Fruit fly (Drosophila melanogaster) whole organism, embryonic: ENCODE data around the gene CAH9.

Experiments
- Bdp1 ChIP-seq: fragments of 200-800 bp; sonication (Bioruptor generic); optimal IDR thresholded peaks from 3 replicates; lab custom pipeline; 2016; ENCODE audit warnings: missing biosample characterization, missing genetic modification characterization
- CG12769 ChIP-seq: fragments of 200-800 bp; sonication (Bioruptor generic); optimal IDR thresholded peaks from 2 replicates; lab custom pipeline; 2019; ENCODE audit warnings: missing biosample characterization, mild to moderate bottlenecking, missing genetic modification characterization, moderate library complexity
- CG13624 ChIP-seq: fragments of 200-800 bp; sonication (Bioruptor generic); optimal IDR thresholded peaks from 2 replicates; lab custom pipeline; 2016; ENCODE audit warnings: missing biosample characterization, missing genetic modification characterization
- CG14050 ChIP-seq: fragments of 200-800 bp; sonication (Bioruptor generic); IDR thresholded peaks from 3 replicates; pipeline ENCODE4 v1.3.6; 2022; ENCODE audit warnings: missing biosample characterization, missing genetic modification characterization
- CG14710 ChIP-seq: fragments of 200-800 bp; sonication (Bioruptor generic); optimal IDR thresholded peaks from 3 replicates; lab custom pipeline; 2019; ENCODE audit warnings: missing biosample characterization, mild to moderate bottlenecking, missing genetic modification characterization, moderate library complexity
- CG15479 ChIP-seq: fragments of 200-800 bp; sonication (Bioruptor generic); optimal IDR thresholded peaks from 3 replicates; lab custom pipeline; 2019; ENCODE audit warnings: missing biosample characterization, mild to moderate bottlenecking, missing genetic modification characterization, moderate library complexity
- CG17328 ChIP-seq: fragments of 200-800 bp; sonication (Bioruptor generic); IDR thresholded peaks from 2 replicates; pipeline ENCODE4 v1.3.6; 2022; ENCODE audit warnings: missing biosample characterization, missing genetic modification characterization
- CG18764 ChIP-seq: fragments of 200-800 bp; sonication (Bioruptor generic); optimal IDR thresholded peaks from 3 replicates; lab custom pipeline; 2016; ENCODE audit warnings: missing biosample characterization, missing genetic modification characterization
- CG2116 ChIP-seq: fragments of 200-800 bp; sonication (Bioruptor generic); optimal IDR thresholded peaks from 3 replicates; lab custom pipeline; 2018; ENCODE audit warnings: missing biosample characterization, mild to moderate bottlenecking, missing genetic modification characterization
- CG30403 ChIP-seq: fragments of 200-800 bp; sonication (Bioruptor generic); optimal IDR thresholded peaks from 3 replicates; lab custom pipeline; 2016; ENCODE audit warnings: missing biosample characterization, missing genetic modification characterization
- CG31224 ChIP-seq: fragments of 200-800 bp; sonication (Bioruptor generic); IDR thresholded peaks from 2 replicates; pipeline ENCODE4 v1.3.6; 2022; ENCODE audit warnings: missing biosample characterization, missing genetic modification characterization
- CG3163 ChIP-seq: fragments of 200-800 bp; sonication (Bioruptor generic); optimal IDR thresholded peaks from 3 replicates; lab custom pipeline; 2016; ENCODE audit warnings: missing biosample characterization, missing genetic modification characterization
- CG4282 ChIP-seq: fragments of 200-800 bp; sonication (Bioruptor generic); optimal IDR thresholded peaks from 2 replicates; lab custom pipeline; 2016; ENCODE audit warnings: missing biosample characterization, missing genetic modification characterization
- CG4360 ChIP-seq: fragments of 200-800 bp; sonication (Bioruptor generic); IDR thresholded peaks from 2 replicates; pipeline ENCODE4 v1.3.6; 2022; ENCODE audit warnings: missing biosample characterization, missing genetic modification characterization
- CG43689 ChIP-seq: fragments of 200-800 bp; sonication (Bioruptor generic); IDR thresholded peaks from 2 replicates; pipeline ENCODE4 v1.3.6; 2022; ENCODE audit warnings: missing biosample characterization, missing genetic modification characterization
- CG6791 ChIP-seq: fragments of 200-800 bp; sonication (Bioruptor generic); IDR thresholded peaks from 3 replicates; pipeline ENCODE4 v1.3.6; 2022; ENCODE audit warnings: missing biosample characterization, missing genetic modification characterization; ENCODE audit not compliant: partially characterized antibody
- CG7963 ChIP-seq: fragments of 200-800 bp; sonication (Bioruptor generic); IDR thresholded peaks from 3 replicates; pipeline ENCODE4 v1.3.6; 2022; ENCODE audit warnings: missing biosample characterization, missing genetic modification characterization; ENCODE audit not compliant: partially characterized antibody
- CG8765 ChIP-seq: fragments of 200-800 bp; sonication (Bioruptor generic); IDR thresholded peaks from 2 replicates; pipeline ENCODE4 v1.3.6; 2022; ENCODE audit warnings: missing biosample characterization, missing genetic modification characterization
- Deaf1 ChIP-seq: fragments of 200-800 bp; optimal IDR thresholded peaks from 3 replicates; lab custom pipeline; 2019; ENCODE audit warnings: missing biosample characterization, mild to moderate bottlenecking, missing genetic modification characterization, moderate library complexity
- Dip3 ChIP-seq: fragments of 200-800 bp; sonication (Bioruptor generic); optimal IDR thresholded peaks from 3 replicates; lab custom pipeline; 2016; ENCODE audit warnings: missing biosample characterization, missing genetic modification characterization
- Fer3 ChIP-seq: fragments of 200-800 bp; sonication (Bioruptor generic); optimal IDR thresholded peaks from 2 replicates; lab custom pipeline; 2018; ENCODE audit warnings: missing biosample characterization, mild to moderate bottlenecking, missing genetic modification characterization, moderate library complexity
- Hr51 ChIP-seq, 2 experiments: fragments of 200-800 bp; sonication (Bioruptor generic); optimal IDR thresholded peaks; 2 replicates in 1 of 2; 3 replicates in 1 of 2; lab custom pipeline; 2016 to 2018; ENCODE audit warnings: missing biosample characterization in 2 of 2, missing genetic modification characterization in 2 of 2, mild to moderate bottlenecking in 1 of 2, moderate library complexity in 1 of 2
- Hsf ChIP-seq: fragments of 200-800 bp; sonication (Bioruptor generic); optimal IDR thresholded peaks from 3 replicates; lab custom pipeline; 2016; ENCODE audit warnings: missing biosample characterization, missing genetic modification characterization
- Kr ChIP-seq: fragments of 200-800 bp; sonication (Bioruptor generic); optimal IDR thresholded peaks from 2 replicates; lab custom pipeline; 2017; ENCODE audit warnings: missing biosample characterization, mild to moderate bottlenecking, missing genetic modification characterization
- Meics ChIP-seq: fragments of 200-800 bp; sonication (Bioruptor generic); optimal IDR thresholded peaks from 2 replicates; lab custom pipeline; 2017; ENCODE audit warnings: missing biosample characterization, mild to moderate bottlenecking, missing genetic modification characterization
- Optix ChIP-seq: fragments of 200-800 bp; sonication (Bioruptor generic); IDR thresholded peaks from 3 replicates; pipeline ENCODE4 v1.3.6; 2022; ENCODE audit warnings: missing biosample characterization, missing genetic modification characterization
- Side ChIP-seq: fragments of 200-800 bp; sonication (Bioruptor generic); optimal IDR thresholded peaks from 2 replicates; lab custom pipeline; 2016; ENCODE audit warnings: missing biosample characterization, missing genetic modification characterization
- Trl ChIP-seq, 3 experiments: fragments of >200 bp in 2 of 3; fragments of 200-800 bp in 1 of 3; sonication (Bioruptor generic) in 1 of 3; optimal IDR thresholded peaks; 2 replicates in 1 of 3; 3 replicates in 2 of 3; lab custom pipeline; 2016 to 2017; ENCODE audit warnings: missing biosample characterization in 1 of 3, missing genetic modification characterization in 1 of 3
- abd-A ChIP-seq: fragments of 200-800 bp; sonication (Bioruptor generic); optimal IDR thresholded peaks from 3 replicates; lab custom pipeline; 2019; ENCODE audit warnings: missing biosample characterization, mild to moderate bottlenecking, missing genetic modification characterization, moderate library complexity
- caup ChIP-seq: fragments of 200-800 bp; sonication (Bioruptor generic); optimal IDR thresholded peaks from 3 replicates; lab custom pipeline; 2017; ENCODE audit warnings: missing biosample characterization, mild to moderate bottlenecking, missing genetic modification characterization, moderate library complexity; ENCODE audit not compliant: severe bottlenecking
- chn ChIP-seq: fragments of 200-800 bp; sonication (Bioruptor generic); optimal IDR thresholded peaks from 2 replicates; lab custom pipeline; 2016; ENCODE audit warnings: missing biosample characterization, missing genetic modification characterization
- dmrt11E ChIP-seq: fragments of 200-800 bp; sonication (Bioruptor generic); optimal IDR thresholded peaks from 3 replicates; lab custom pipeline; 2018; ENCODE audit warnings: missing biosample characterization, mild to moderate bottlenecking, missing genetic modification characterization, moderate library complexity
- ems ChIP-seq: fragments of 200-800 bp; sonication (Bioruptor generic); optimal IDR thresholded peaks from 3 replicates; lab custom pipeline; 2016; ENCODE audit warnings: missing biosample characterization, missing genetic modification characterization
- gro ChIP-seq: fragments of 200-800 bp; sonication (Bioruptor generic); optimal IDR thresholded peaks from 2 replicates; lab custom pipeline; 2016; ENCODE audit warnings: missing biosample characterization, missing genetic modification characterization
- gsb-n ChIP-seq: fragments of 200-800 bp; sonication (Bioruptor generic); optimal IDR thresholded peaks from 3 replicates; lab custom pipeline; 2018; ENCODE audit warnings: missing biosample characterization, mild to moderate bottlenecking, missing genetic modification characterization
- hth ChIP-seq: fragments of >200 bp; optimal IDR thresholded peaks from 2 replicates; lab custom pipeline; 2017; ENCODE audit warnings: inconsistent platforms
- klu ChIP-seq: fragments of 200-800 bp; sonication (Bioruptor generic); IDR thresholded peaks from 2 replicates; pipeline ENCODE4 v1.3.6; 2022; ENCODE audit warnings: missing biosample characterization, missing genetic modification characterization
- knrl ChIP-seq: fragments of 200-800 bp; sonication (Bioruptor generic); IDR thresholded peaks from 3 replicates; pipeline ENCODE4 v1.3.6; 2022; ENCODE audit warnings: missing biosample characterization, missing genetic modification characterization; ENCODE audit not compliant: partially characterized antibody
- maf-S ChIP-seq: fragments of 200-800 bp; sonication (Bioruptor generic); optimal IDR thresholded peaks from 2 replicates; lab custom pipeline; 2016; ENCODE audit warnings: missing biosample characterization, missing genetic modification characterization
- mld ChIP-seq: fragments of 200-800 bp; sonication (Bioruptor generic); IDR thresholded peaks from 3 replicates; pipeline ENCODE4 v1.3.6; 2022; ENCODE audit warnings: missing biosample characterization, missing genetic modification characterization; ENCODE audit not compliant: partially characterized antibody
- nau ChIP-seq: fragments of 200-800 bp; sonication (Bioruptor generic); optimal IDR thresholded peaks from 3 replicates; lab custom pipeline; 2017; ENCODE audit warnings: missing biosample characterization, mild to moderate bottlenecking, missing genetic modification characterization, missing genetic modification reagents
- odd ChIP-seq: fragments of 200-800 bp; sonication (Bioruptor generic); optimal IDR thresholded peaks from 2 replicates; lab custom pipeline; 2017; ENCODE audit warnings: missing biosample characterization, mild to moderate bottlenecking, missing genetic modification characterization
- peb ChIP-seq: fragments of 200-800 bp; sonication (Bioruptor generic); IDR thresholded peaks from 2 replicates; pipeline ENCODE4 v1.3.6; 2022; ENCODE audit warnings: missing biosample characterization, missing genetic modification characterization
- pho ChIP-seq: fragments of 200-800 bp; sonication (Bioruptor generic); optimal IDR thresholded peaks from 2 replicates; lab custom pipeline; 2016; ENCODE audit warnings: missing biosample characterization, missing genetic modification characterization
- repo ChIP-seq: fragments of 200-800 bp; sonication (Bioruptor generic); optimal IDR thresholded peaks from 2 replicates; lab custom pipeline; 2016; ENCODE audit warnings: missing biosample characterization, missing genetic modification characterization
- sna ChIP-seq: fragments of 200-800 bp; sonication (Bioruptor generic); IDR thresholded peaks from 2 replicates; pipeline ENCODE4 v1.3.6; 2022; ENCODE audit warnings: missing biosample characterization, missing genetic modification characterization; ENCODE audit not compliant: partially characterized antibody
- ssp ChIP-seq: fragments of 200-800 bp; sonication (Bioruptor generic); IDR thresholded peaks from 2 replicates; pipeline ENCODE4 v1.3.6; 2022; ENCODE audit warnings: missing biosample characterization, missing genetic modification characterization
- tx ChIP-seq: fragments of 200-800 bp; sonication (Bioruptor generic); optimal IDR thresholded peaks from 2 replicates; lab custom pipeline; 2016; ENCODE audit warnings: missing biosample characterization, missing genetic modification characterization
- yki ChIP-seq: fragments of >200 bp; optimal IDR thresholded peaks from 3 replicates; lab custom pipeline; 2018
- z ChIP-seq: fragments of 200-800 bp; sonication (Bioruptor generic); IDR thresholded peaks from 3 replicates; pipeline ENCODE4 v1.3.6; 2022; ENCODE audit warnings: missing biosample characterization, missing genetic modification characterization

Gene CAH9

DNA sequence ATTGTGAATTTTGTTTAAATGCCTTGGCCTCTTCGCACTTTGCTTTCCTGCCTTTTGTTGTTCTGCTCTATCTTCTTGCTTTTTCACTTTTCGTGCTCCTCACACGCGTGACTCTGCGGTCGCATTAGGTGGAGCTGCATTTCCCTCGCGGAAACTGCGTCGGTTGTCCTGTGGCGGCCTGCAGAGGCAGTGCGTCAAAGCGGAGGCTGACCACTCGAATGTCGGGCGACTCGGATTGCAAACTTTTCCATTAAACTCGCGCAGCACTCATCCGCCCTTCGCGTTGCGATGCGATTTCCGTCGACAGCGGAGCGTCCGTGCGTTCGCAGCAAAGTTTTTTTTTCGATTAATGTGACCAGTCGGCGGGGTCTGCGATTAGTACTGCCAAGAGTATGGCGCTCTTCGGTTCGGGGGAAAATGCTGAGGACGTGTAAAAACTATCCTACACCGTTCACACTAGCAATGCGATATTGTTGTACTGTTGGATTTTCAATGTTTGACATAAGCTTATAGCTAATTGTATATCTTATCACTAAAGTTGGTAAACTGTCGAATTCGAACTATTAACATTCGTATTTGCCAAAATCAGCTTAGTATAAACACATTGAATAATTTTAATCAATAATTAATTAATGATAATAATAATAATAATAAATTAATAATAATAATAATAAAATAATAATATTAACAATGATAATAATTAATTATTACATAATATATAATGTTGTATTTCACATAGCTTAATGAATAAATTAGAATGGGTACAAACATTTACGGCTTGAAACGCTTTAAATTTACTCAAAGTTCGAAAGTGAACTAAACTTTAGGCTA is 44.9 kb upstream of the CAH9 start, which contains the start of gene CG6051 (continued):
- peak; percentile 34 for TF ChIP-seq tx (GFP tag; lab: Kevin White, UChicago)
- TF ChIP-seq repo, result peak; percentile 33
- no peak for TF ChIP-seq z
- no peak for TF ChIP-seq pho (GFP tag; lab: Kevin White, UChicago)
- TF ChIP-seq CG12769 (tag; lab: Kevin White, UChicago), result peak; percentile 47
- TF ChIP-seq Bdp1 (GFP tag; lab: Kevin White, UChicago), result peak; percentile 31
- TF ChIP-seq Hsf, result peak; percentile 56
- peak; percentile 31 for TF ChIP-seq CG4282 (GFP tag; lab: Kevin White, UChicago)
- no peak for TF ChIP-seq CG43689 (GFP tag; lab: Robert Waterston, UW)
- no peak for TF ChIP-seq CG3163 (GFP tag; lab: Kevin White, UChicago)
- peak; percentile 41 for TF ChIP-seq Side (GFP tag; lab: Kevin White, UChicago)
- TF ChIP-seq knrl (GFP tag; lab: Robert Waterston, UW), result no peak
- TF ChIP-seq CG6791 (GFP tag; lab: Robert Waterston, UW), result no peak
- peak; percentile 43 for TF ChIP-seq Dip3
- TF ChIP-seq sna (GFP tag; lab: Robert Waterston, UW), result no peak
- TF ChIP-seq mld (GFP tag; lab: Robert Waterston, UW), result no peak
- TF ChIP-seq peb (GFP tag; lab: Robert Waterston, UW), result no peak
- peak; percentile 58 for TF ChIP-seq CG30403 (GFP tag; lab: Kevin White, UChicago)
- TF ChIP-seq chn, result peak; percentile 8
- no peak for TF ChIP-seq maf-S (GFP tag; lab: Kevin White, UChicago)
- no peak for TF ChIP-seq abd-A
- no peak for TF ChIP-seq hth (lab: Kevin White, UChicago)
- no peak for TF ChIP-seq ssp
- TF ChIP-seq CG2116, result peak; percentile 28
- peak; percentile 16 for TF ChIP-seq CG18764 (GFP tag; lab: Kevin White, UChicago)
- peak; percentile 51 for TF ChIP-seq dmrt11E (tag; lab: Kevin White, UChicago)
- TF ChIP-seq CG4360 (GFP tag; lab: Robert Waterston, UW), result no peak
- TF ChIP-seq CG8765 (GFP tag; lab: Robert Waterston, UW), result no peak
- TF ChIP-seq Fer3, result peak; percentile 69
- TF ChIP-seq Meics (GFP tag; lab: Kevin White, UChicago), result no peak
- peak; percentile 51 for TF ChIP-seq CG13624 (GFP tag; lab: Kevin White, UChicago)
- TF ChIP-seq Kr (GFP tag; lab: Kevin White, UChicago), result no peak
- TF ChIP-seq Hr51 (GFP tag; optimal IDR thresholded peaks at IDR 0.05; lab: Kevin White, UChicago), result peak in 1 of 2 experiments; percentile 61
- TF ChIP-seq odd (GFP tag; lab: Kevin White, UChicago), result no peak
- peak; percentile 65 for TF ChIP-seq caup
- TF ChIP-seq gro (GFP tag; lab: Kevin White, UChicago), result peak; percentile 66
- TF ChIP-seq gsb-n (tag; lab: Kevin White, UChicago), result no peak
- TF ChIP-seq CG17328 (GFP tag; lab: Robert Waterston, UW), result no peak
- TF ChIP-seq CG14710 (tag; lab: Kevin White, UChicago), result peak; percentile 82
- no peak for TF ChIP-seq Optix (GFP tag; lab: Robert Waterston, UW)
- no peak for TF ChIP-seq CG14050 (GFP tag; lab: Robert Waterston, UW)
- peak; percentile 55 for TF ChIP-seq ems (GFP tag; lab: Kevin White, UChicago)
- TF ChIP-seq klu (GFP tag; lab: Robert Waterston, UW), result no peak
- TF ChIP-seq Trl (optimal IDR thresholded peaks at IDR 0.05; lab: Kevin White, UChicago), result no peak
- peak; percentile 42 for TF ChIP-seq Trl (GFP tag; optimal IDR thresholded peaks at IDR 0.05; lab: Kevin White, UChicago)
- no peak for TF ChIP-seq yki (lab: Kevin White, UChicago)
- peak; percentile 41 for TF ChIP-seq nau (GFP tag; lab: Kevin White, UChicago)
- no peak for TF ChIP-seq Deaf1 (tag; lab: Kevin White, UChicago)
- TF ChIP-seq CG7963, result no peak
- TF ChIP-seq CG31224 (GFP tag; lab: Robert Waterston, UW), result no peak
- no peak for TF ChIP-seq CG15479 (GFP tag; lab: Kevin White, UChicago)
